Worm (Caenorhabditis elegans): ENCODE results near the gene F58B4.5.

F58B4.5 gene

DNA sequence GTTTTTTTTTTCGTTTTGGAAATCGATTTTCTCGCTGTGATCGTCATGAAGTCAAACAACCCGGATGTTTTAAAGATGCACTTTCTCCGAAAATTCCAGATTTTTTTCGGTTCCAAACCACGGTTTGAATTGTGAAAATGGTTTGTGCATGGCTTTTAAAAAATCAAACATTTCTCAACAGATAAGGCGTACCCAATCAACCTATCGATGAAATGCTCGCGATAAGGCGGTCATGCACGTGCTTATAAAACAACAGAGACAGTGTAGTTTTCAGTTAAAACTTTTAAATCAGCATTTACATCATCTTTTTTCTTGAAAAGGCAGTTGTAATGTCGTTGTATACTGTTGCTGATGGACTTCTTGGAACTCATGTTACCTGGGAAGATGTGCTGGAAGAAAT, at the start of gene F58B4.5:
Gene F58B4.5, plus strand, starts transcription at position 283 of the 400 bp plus-strand sequence.
- TF ChIP-seq bed-3 (GFP tag; optimal IDR thresholded peaks at IDR 0.05) (no peak), cnd-1 (tag; optimal IDR thresholded peaks at IDR 0.05) (no peak), ham-2 (GFP tag; optimal IDR thresholded peaks at IDR 0.05) (no peak), unc-120 (tag; optimal IDR thresholded peaks at IDR 0.05; ENCODE audit: poor library complexity, severe bottlenecking) (no peak), unc-62 (GFP tag; optimal IDR thresholded peaks at IDR 0.05) (no peak), tbx-8 (GFP tag; optimal IDR thresholded peaks at IDR 0.05) (no peak)

DNA sequence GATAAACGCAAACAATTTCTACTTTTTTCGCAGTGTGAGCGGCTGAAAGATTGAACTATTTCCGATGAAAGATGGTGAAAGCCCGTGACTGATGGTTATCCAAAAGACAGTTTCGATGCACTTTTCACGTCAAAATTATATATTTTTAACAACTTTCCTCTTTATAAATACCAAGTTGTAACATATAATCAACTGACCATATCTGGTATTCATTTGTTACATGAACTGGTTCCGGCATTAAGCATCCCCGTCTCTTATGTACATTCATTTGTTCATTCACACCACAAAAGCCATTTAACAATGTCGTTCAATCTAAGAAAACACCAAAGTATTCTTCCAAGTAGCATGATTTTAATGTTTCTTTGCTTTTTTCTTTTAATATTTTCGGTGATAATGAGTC, 49.0 kb upstream of the F58B4.5 start, which contains the start of gene F32D8.2:
Gene F32D8.2, plus strand, starts transcription at position 301 of the 400 bp plus-strand sequence.
- no peak for TF ChIP-seq ztf-11 (tag; optimal IDR thresholded peaks at IDR 0.05)
- no peak for TF ChIP-seq ceh-43 (GFP tag; optimal IDR thresholded peaks at IDR 0.05)
- no peak for TF ChIP-seq ceh-39 (tag; optimal IDR thresholded peaks at IDR 0.05)
- no peak for TF ChIP-seq nhr-2 (tag; optimal IDR thresholded peaks at IDR 0.05)
- TF ChIP-seq tbx-8 (GFP tag; optimal IDR thresholded peaks at IDR 0.05), result no peak
- no peak for TF ChIP-seq lin-32 (GFP tag; optimal IDR thresholded peaks at IDR 0.05)
- TF ChIP-seq zip-8 (tag; optimal IDR thresholded peaks at IDR 0.05), result no peak

DNA sequence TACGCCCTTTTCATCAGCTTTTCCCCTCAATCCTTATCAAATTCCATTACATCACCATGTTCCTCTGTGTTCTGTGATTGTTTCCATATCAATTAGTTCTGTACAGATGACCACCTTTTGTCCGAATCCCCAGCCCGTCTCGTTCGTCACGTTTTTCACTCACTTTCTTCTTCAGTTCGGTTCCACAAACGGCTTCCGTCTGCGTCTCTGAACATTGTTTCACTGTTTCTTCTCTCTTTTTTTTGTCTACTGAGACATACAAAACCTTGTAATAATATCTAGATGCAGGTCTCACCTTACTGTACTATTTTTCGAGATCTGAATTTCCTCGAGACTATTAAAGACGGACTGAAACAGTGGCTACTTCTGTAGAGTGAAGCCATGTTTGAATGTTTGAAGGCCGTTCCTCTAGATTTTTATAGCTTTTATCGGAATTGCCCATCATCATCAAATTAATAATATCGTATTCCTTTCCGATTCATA, 46.0 kb upstream of the F58B4.5 start, which contains the start of gene F32D8.3:
Gene F32D8.3, plus strand, starts transcription at position 433 of the 483 bp plus-strand sequence.
- TF ChIP-seq nhr-237 (tag; optimal IDR thresholded peaks at IDR 0.05), result no peak
- no peak for TF ChIP-seq unc-62 (GFP tag; optimal IDR thresholded peaks at IDR 0.05)
- no peak for TF ChIP-seq unc-39 (tag; optimal IDR thresholded peaks at IDR 0.05)

DNA sequence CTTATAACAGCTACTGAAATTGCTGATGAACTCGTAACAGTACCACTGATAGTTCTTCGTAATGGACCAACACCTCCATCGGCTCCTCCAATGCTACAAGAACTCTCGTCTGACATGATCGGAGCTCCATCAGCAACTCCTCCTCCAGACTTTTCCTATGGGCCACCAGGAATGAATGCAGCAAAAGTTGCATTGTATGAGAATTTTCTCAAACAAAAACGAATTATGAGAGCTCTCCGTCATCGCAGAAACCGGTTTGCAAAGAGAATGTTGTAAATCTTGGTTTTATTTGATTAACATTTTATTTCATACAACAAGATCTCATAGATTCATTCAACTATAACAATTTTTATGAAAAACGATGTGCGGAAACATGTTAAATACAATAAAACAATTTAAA, 44.9 kb upstream of the F58B4.5 start:
- TF ChIP-seq lin-32 (GFP tag; optimal IDR thresholded peaks at IDR 0.05), result no peak
- no peak for TF ChIP-seq nhr-237 (tag; optimal IDR thresholded peaks at IDR 0.05)
- TF ChIP-seq cnd-1 (tag; optimal IDR thresholded peaks at IDR 0.05), result no peak

DNA sequence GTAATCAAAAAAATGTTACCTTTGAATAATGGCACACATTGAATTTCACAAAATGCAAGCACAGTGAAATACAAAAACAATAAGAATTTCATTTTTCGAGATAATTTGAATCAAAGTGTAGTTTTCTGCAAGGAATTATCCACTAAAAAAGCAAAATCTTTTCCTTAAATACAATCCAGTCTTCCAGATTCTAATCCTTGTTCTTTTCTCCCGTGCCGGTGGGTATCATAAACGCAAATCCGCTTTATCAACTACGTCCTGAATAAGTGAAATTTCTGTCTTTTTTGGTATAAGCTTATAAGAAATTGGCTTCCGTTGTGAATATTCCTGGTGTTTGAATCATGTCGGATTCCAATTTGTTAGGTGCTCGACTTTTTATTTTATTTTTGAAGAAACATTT, 44.3 kb upstream of the F58B4.5 start:
- TF ChIP-seq nhr-237 (tag; optimal IDR thresholded peaks at IDR 0.05) (no peak), sem-2 (GFP tag; optimal IDR thresholded peaks at IDR 0.05) (no peak), bed-3 (GFP tag; optimal IDR thresholded peaks at IDR 0.05) (no peak), mab-5 (tag; optimal IDR thresholded peaks at IDR 0.05) (no peak), snpc-4 (tag; optimal IDR thresholded peaks at IDR 0.05) (no peak)

DNA sequence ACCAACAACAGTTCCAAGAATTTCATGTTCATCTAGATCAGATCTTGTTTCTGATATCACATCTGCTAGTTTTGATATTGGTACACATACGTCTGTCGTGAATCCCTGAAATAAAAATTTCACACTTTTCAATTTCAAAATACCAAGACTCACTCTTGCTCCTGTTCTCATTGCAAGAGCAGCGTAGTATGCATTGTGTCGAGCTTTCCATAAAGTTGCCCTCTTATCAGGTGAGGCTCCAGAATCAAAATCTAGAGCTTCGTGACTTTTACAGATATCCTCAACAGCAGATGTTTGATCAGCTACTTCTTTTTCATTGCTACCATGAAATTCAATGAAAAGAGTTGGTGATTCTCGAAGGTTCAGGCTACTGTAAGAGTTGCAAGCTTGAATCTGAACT, 43.5 kb upstream of the F58B4.5 start, which contains the start of gene F32D8.11:
Gene F32D8.11, minus strand, starts transcription at position 101 of the 400 bp plus-strand sequence.
- no peak for TF ChIP-seq mab-5 (tag; optimal IDR thresholded peaks at IDR 0.05)
- TF ChIP-seq mls-2 (tag; optimal IDR thresholded peaks at IDR 0.05), result no peak
- no peak for TF ChIP-seq ces-1 (GFP tag; optimal IDR thresholded peaks at IDR 0.05)
- TF ChIP-seq blmp-1 (tag; optimal IDR thresholded peaks at IDR 0.05), result no peak
- TF ChIP-seq nhr-12 (tag; optimal IDR thresholded peaks at IDR 0.05), result no peak
- TF ChIP-seq pha-4 (tag; optimal IDR thresholded peaks at IDR 0.05), result no peak
- no peak for TF ChIP-seq M03D4.4 (tag; optimal IDR thresholded peaks at IDR 0.05)
- TF ChIP-seq nhr-76 (tag; optimal IDR thresholded peaks at IDR 0.05), result no peak
- no peak for TF ChIP-seq ceh-43 (GFP tag; optimal IDR thresholded peaks at IDR 0.05)
- no peak for TF ChIP-seq zip-8 (tag; optimal IDR thresholded peaks at IDR 0.05)
- no peak for TF ChIP-seq tbx-8 (GFP tag; optimal IDR thresholded peaks at IDR 0.05)
- TF ChIP-seq cnd-1 (tag; optimal IDR thresholded peaks at IDR 0.05), result no peak
- no peak for TF ChIP-seq unc-120 (tag; optimal IDR thresholded peaks at IDR 0.05; ENCODE audit: poor library complexity, severe bottlenecking)
- no peak for TF ChIP-seq ztf-11 (tag; optimal IDR thresholded peaks at IDR 0.05)
- no peak for TF ChIP-seq sem-2 (GFP tag; optimal IDR thresholded peaks at IDR 0.05)
- TF ChIP-seq elt-3 (tag; optimal IDR thresholded peaks at IDR 0.05), result no peak

DNA sequence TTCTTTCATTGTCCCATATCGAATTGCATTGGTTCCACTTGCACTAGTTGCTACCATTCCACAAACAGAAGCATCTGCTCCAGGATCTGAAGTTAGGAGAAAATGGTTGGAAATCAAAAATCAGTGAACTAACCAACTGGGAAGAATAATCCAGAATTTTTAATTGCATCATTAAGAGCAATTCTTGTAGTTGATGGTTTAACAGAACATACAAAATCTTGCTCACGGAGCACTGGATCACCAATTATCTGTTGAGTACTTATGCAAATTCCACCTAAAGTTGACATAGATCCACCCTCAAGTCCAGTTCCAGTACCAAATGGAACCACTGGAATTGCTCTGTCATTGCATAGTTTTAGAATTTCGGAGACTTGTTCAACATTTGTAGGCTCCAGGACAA, 42.7 kb upstream of the F58B4.5 start:
- TF ChIP-seq hlh-1 (tag; optimal IDR thresholded peaks at IDR 0.05) (no peak), snpc-4 (tag; optimal IDR thresholded peaks at IDR 0.05) (no peak), elt-1 (tag; optimal IDR thresholded peaks at IDR 0.05; ENCODE audit: borderline replicate concordance, insufficient read depth) (no peak), ceh-83 (GFP tag; optimal IDR thresholded peaks at IDR 0.05) (no peak), unc-39 (tag; optimal IDR thresholded peaks at IDR 0.05) (no peak), cnd-1 (tag; optimal IDR thresholded peaks at IDR 0.05) (no peak), flh-1 (GFP tag; optimal IDR thresholded peaks at IDR 0.05) (no peak), lin-32 (GFP tag; optimal IDR thresholded peaks at IDR 0.05) (no peak), ham-2 (GFP tag; optimal IDR thresholded peaks at IDR 0.05) (no peak), sptf-1 (tag; optimal IDR thresholded peaks at IDR 0.05) (no peak), ceh-43 (GFP tag; optimal IDR thresholded peaks at IDR 0.05) (no peak), zip-8 (tag; optimal IDR thresholded peaks at IDR 0.05) (no peak), lin-13 (tag; optimal IDR thresholded peaks at IDR 0.05) (no peak), mep-1 (tag; optimal IDR thresholded peaks at IDR 0.05) (no peak), nhr-2 (tag; optimal IDR thresholded peaks at IDR 0.05) (no peak), pha-4 (tag; optimal IDR thresholded peaks at IDR 0.05) (no peak), drap-1 (GFP tag; optimal IDR thresholded peaks at IDR 0.05) (no peak), tbx-8 (GFP tag; optimal IDR thresholded peaks at IDR 0.05) (no peak), ces-1 (GFP tag; optimal IDR thresholded peaks at IDR 0.05) (no peak)

Measured in whole organism, mixed stage, embryonic.